Fruit fly (Drosophila melanogaster) whole organism, prepupa: ENCODE results near the gene nAChRalpha3.
A peak's percentile ranks its signal among the peaks of the same experiment; 100 is the strongest.

Source experiments
- CG10631 ChIP-seq: fragments of 200-800 bp; sonication (Bioruptor generic); optimal IDR thresholded peaks from 2 replicates; lab custom pipeline; 2016; ENCODE audit warnings: missing biosample characterization, missing genetic modification characterization
- CG10669 ChIP-seq: fragments of 200-800 bp; sonication (Bioruptor generic); optimal IDR thresholded peaks from 3 replicates; lab custom pipeline; 2018; ENCODE audit warnings: missing biosample characterization, mild to moderate bottlenecking, missing genetic modification characterization, moderate library complexity
- CG6276 ChIP-seq: fragments of 200-800 bp; sonication (Bioruptor generic); optimal IDR thresholded peaks from 2 replicates; lab custom pipeline; 2017; ENCODE audit warnings: missing biosample characterization, mild to moderate bottlenecking, missing genetic modification characterization
- CG6792 ChIP-seq: fragments of 200-800 bp; sonication (Bioruptor generic); optimal IDR thresholded peaks from 3 replicates; lab custom pipeline; 2016; ENCODE audit warnings: missing biosample characterization, missing genetic modification characterization
- CG8632 ChIP-seq: fragments of 200-800 bp; sonication (Bioruptor generic); optimal IDR thresholded peaks from 3 replicates; lab custom pipeline; 2016; ENCODE audit warnings: missing biosample characterization, missing genetic modification characterization
- Eip75B ChIP-seq: fragments of 200-800 bp; sonication (Bioruptor generic); optimal IDR thresholded peaks from 3 replicates; lab custom pipeline; 2016; ENCODE audit warnings: missing biosample characterization, missing genetic modification characterization
- Ets96B ChIP-seq: fragments of 200-800 bp; optimal IDR thresholded peaks from 2 replicates; lab custom pipeline; 2019; ENCODE audit warnings: missing biosample characterization, mild to moderate bottlenecking, missing genetic modification characterization, moderate library complexity
- Sox14 ChIP-seq: fragments of 200-800 bp; sonication (Bioruptor generic); optimal IDR thresholded peaks from 3 replicates; lab custom pipeline; 2016; ENCODE audit warnings: missing biosample characterization, missing genetic modification characterization
- Sox15 ChIP-seq: fragments of 200-800 bp; sonication (Bioruptor generic); optimal IDR thresholded peaks from 3 replicates; lab custom pipeline; 2016; ENCODE audit warnings: missing biosample characterization, missing genetic modification characterization
- eg ChIP-seq: fragments of 200-800 bp; sonication (Bioruptor generic); IDR thresholded peaks from 3 replicates; pipeline ENCODE4 v1.3.6; 2022; ENCODE audit warnings: missing biosample characterization, missing genetic modification characterization
- fkh ChIP-seq: fragments of 200-800 bp; sonication (Bioruptor generic); optimal IDR thresholded peaks from 3 replicates; lab custom pipeline; 2017; ENCODE audit warnings: missing biosample characterization, mild to moderate bottlenecking, missing genetic modification characterization, moderate library complexity

- TF ChIP-seq Sox14 (GFP tag; lab: Kevin White, UChicago), result peak; percentile 56
- TF ChIP-seq Ets96B, result peak; percentile 19
- TF ChIP-seq Sox15, result peak; percentile 13
- peak; percentile 7 for TF ChIP-seq Eip75B (GFP tag; lab: Kevin White, UChicago)
- peak; percentile 42 for TF ChIP-seq CG6792 (GFP tag; lab: Kevin White, UChicago)
- peak; percentile 10 for TF ChIP-seq fkh (GFP tag; lab: Kevin White, UChicago)
- no peak for TF ChIP-seq CG10631 (GFP tag; lab: Kevin White, UChicago)
- peak; percentile 56 for TF ChIP-seq CG10669 (GFP tag; lab: Kevin White, UChicago)
- no peak for TF ChIP-seq CG6276 (GFP tag; lab: Kevin White, UChicago)
- no peak for TF ChIP-seq CG8632 (GFP tag; lab: Kevin White, UChicago)
- peak; percentile 61; the same call in 2 of the 3 replicates for TF ChIP-seq eg (GFP tag; lab: Robert Waterston, UW)
These were observed 93.0 kb downstream of the nAChRalpha3 start, which contains the start of gene CG15343 for dm6 chrX:8273799-8274484.
